Fruit fly (Drosophila melanogaster) whole organism, embryonic: ENCODE data around the gene CG31365.

ENCODE experiments used
- Awh ChIP-seq: fragments of 200-800 bp; sonication (Bioruptor generic); IDR thresholded peaks from 2 replicates; pipeline ENCODE4, ENCODE4 v1.3.6; 2022; ENCODE audit warnings: missing biosample characterization, missing genetic modification characterization
- CG10321 ChIP-seq: fragments of 200-800 bp; sonication (Bioruptor generic); IDR thresholded peaks from 2 replicates; pipeline ENCODE4 v1.3.6; 2022; ENCODE audit warnings: missing biosample characterization, missing genetic modification characterization
- CG11085 ChIP-seq: fragments of 200-800 bp; sonication (Bioruptor generic); IDR thresholded peaks from 2 replicates; pipeline ENCODE4 v1.3.6; 2022; ENCODE audit warnings: missing biosample characterization, missing genetic modification characterization
- CG12769 ChIP-seq: fragments of 200-800 bp; sonication (Bioruptor generic); optimal IDR thresholded peaks from 2 replicates; lab custom pipeline; 2019; ENCODE audit warnings: missing biosample characterization, mild to moderate bottlenecking, missing genetic modification characterization, moderate library complexity
- CG17912 ChIP-seq: fragments of 200-800 bp; sonication (Bioruptor generic); optimal IDR thresholded peaks from 2 replicates; lab custom pipeline; 2018; ENCODE audit warnings: missing biosample characterization, mild to moderate bottlenecking, missing genetic modification characterization
- CG2712 ChIP-seq: fragments of 200-800 bp; optimal IDR thresholded peaks from 3 replicates; lab custom pipeline; 2019; ENCODE audit warnings: missing biosample characterization, mild to moderate bottlenecking, missing genetic modification characterization, moderate library complexity
- CG30403 ChIP-seq: fragments of 200-800 bp; sonication (Bioruptor generic); optimal IDR thresholded peaks from 3 replicates; lab custom pipeline; 2016; ENCODE audit warnings: missing biosample characterization, missing genetic modification characterization
- CG3065 ChIP-seq: fragments of 200-800 bp; sonication (Bioruptor generic); optimal IDR thresholded peaks from 2 replicates; lab custom pipeline; 2016; ENCODE audit warnings: missing biosample characterization, missing genetic modification characterization
- CG3726 ChIP-seq: fragments of 200-800 bp; sonication (Bioruptor generic); IDR thresholded peaks from 3 replicates; pipeline ENCODE4, ENCODE4 v1.3.6; 2022; ENCODE audit warnings: missing biosample characterization, missing genetic modification characterization
- CG6175 ChIP-seq: fragments of 200-800 bp; sonication (Bioruptor generic); IDR thresholded peaks from 3 replicates; pipeline ENCODE4 v1.3.6; 2022; ENCODE audit warnings: missing biosample characterization, missing genetic modification characterization
- CG6683 ChIP-seq: fragments of 200-800 bp; sonication (Bioruptor generic); optimal IDR thresholded peaks from 2 replicates; lab custom pipeline; 2017; ENCODE audit warnings: missing biosample characterization, mild to moderate bottlenecking, missing genetic modification characterization, missing genetic modification reagents
- CG6689 ChIP-seq: fragments of 200-800 bp; sonication (Bioruptor generic); IDR thresholded peaks from 2 replicates; pipeline ENCODE4 v1.3.6; 2022; ENCODE audit warnings: missing biosample characterization, missing genetic modification characterization
- CG8089 ChIP-seq: fragments of 200-800 bp; sonication (Bioruptor generic); optimal IDR thresholded peaks from 3 replicates; lab custom pipeline; 2016; ENCODE audit warnings: missing biosample characterization, missing genetic modification characterization
- CG9876 ChIP-seq: fragments of 200-800 bp; sonication (Bioruptor generic); optimal IDR thresholded peaks from 2 replicates; lab custom pipeline; 2016; ENCODE audit warnings: missing biosample characterization, missing genetic modification characterization
- Deaf1 ChIP-seq: fragments of 200-800 bp; optimal IDR thresholded peaks from 3 replicates; lab custom pipeline; 2019; ENCODE audit warnings: missing biosample characterization, mild to moderate bottlenecking, missing genetic modification characterization, moderate library complexity
- Hand ChIP-seq: fragments of 200-800 bp; sonication (Bioruptor generic); optimal IDR thresholded peaks from 2 replicates; lab custom pipeline; 2017; ENCODE audit warnings: mild to moderate bottlenecking, missing biosample characterization, missing genetic modification reagents, missing genetic modification characterization
- HmgZ ChIP-seq: fragments of 200-800 bp; sonication (Bioruptor generic); optimal IDR thresholded peaks from 2 replicates; lab custom pipeline; 2018; ENCODE audit warnings: missing biosample characterization, mild to moderate bottlenecking, missing genetic modification characterization
- Hmr ChIP-seq: fragments of 200-800 bp; sonication (Bioruptor generic); optimal IDR thresholded peaks from 3 replicates; lab custom pipeline; 2017; ENCODE audit warnings: mild to moderate bottlenecking, missing biosample characterization, missing genetic modification reagents, missing genetic modification characterization
- MESR4 ChIP-seq: fragments of 200-800 bp; sonication (Bioruptor generic); optimal IDR thresholded peaks from 2 replicates; lab custom pipeline; 2018; ENCODE audit warnings: missing biosample characterization, mild to moderate bottlenecking, missing genetic modification characterization, moderate library complexity
- Med ChIP-seq: fragments of 200-800 bp; sonication (Bioruptor generic); peaks from one replicate; lab custom pipeline; 2016; ENCODE audit warnings: missing biosample characterization, missing genetic modification characterization, mild to moderate bottlenecking, inconsistent platforms, moderate library complexity
- NFAT ChIP-seq: fragments of 200-800 bp; sonication (Bioruptor generic); IDR thresholded peaks from 2 replicates; pipeline ENCODE4 v1.3.6; 2022; ENCODE audit warnings: missing biosample characterization, missing genetic modification characterization
- Nf-YB ChIP-seq: fragments of 200-800 bp; sonication (Bioruptor generic); optimal IDR thresholded peaks from 3 replicates; lab custom pipeline; 2019; ENCODE audit warnings: missing biosample characterization, mild to moderate bottlenecking, missing genetic modification characterization, moderate library complexity
- Nf-YC ChIP-seq: fragments of 200-800 bp; optimal IDR thresholded peaks from 3 replicates; lab custom pipeline; 2019; ENCODE audit warnings: missing biosample characterization, mild to moderate bottlenecking, missing genetic modification characterization, moderate library complexity
- Ravus ChIP-seq: fragments of 200-800 bp; sonication (Bioruptor generic); IDR thresholded peaks from 2 replicates; pipeline ENCODE4 v1.3.6; 2022; ENCODE audit warnings: missing biosample characterization, missing genetic modification characterization
- Vsx1 ChIP-seq: fragments of 200-800 bp; sonication (Bioruptor generic); optimal IDR thresholded peaks from 2 replicates; lab custom pipeline; 2017; ENCODE audit warnings: missing biosample characterization, mild to moderate bottlenecking, missing genetic modification characterization, missing genetic modification reagents
- ab ChIP-seq: fragments of 200-800 bp; sonication (Bioruptor generic); optimal IDR thresholded peaks from 2 replicates; lab custom pipeline; 2016; ENCODE audit warnings: missing biosample characterization, missing genetic modification characterization
- abd-A ChIP-seq: fragments of 200-800 bp; sonication (Bioruptor generic); optimal IDR thresholded peaks from 3 replicates; lab custom pipeline; 2019; ENCODE audit warnings: missing biosample characterization, mild to moderate bottlenecking, missing genetic modification characterization, moderate library complexity
- ac ChIP-seq: fragments of 200-800 bp; sonication (Bioruptor generic); optimal IDR thresholded peaks from 3 replicates; lab custom pipeline; 2017; ENCODE audit warnings: missing biosample characterization, mild to moderate bottlenecking, missing genetic modification characterization
- br ChIP-seq: fragments of >200 bp; optimal IDR thresholded peaks from 2 replicates; lab custom pipeline; 2017
- cg ChIP-seq: fragments of 200-800 bp; sonication (Bioruptor generic); optimal IDR thresholded peaks from 3 replicates; lab custom pipeline; 2019; ENCODE audit warnings: missing biosample characterization, mild to moderate bottlenecking, missing genetic modification characterization, moderate library complexity
- chinmo ChIP-seq: fragments of 200-800 bp; sonication (Bioruptor generic); IDR thresholded peaks from 4 replicates; pipeline ENCODE4 v1.3.6; 2022; ENCODE audit warnings: missing biosample characterization, missing genetic modification characterization; ENCODE audit not compliant: partially characterized antibody
- gem ChIP-seq: fragments of 200-800 bp; sonication (Bioruptor generic); optimal IDR thresholded peaks from 2 replicates; lab custom pipeline; 2019; ENCODE audit warnings: missing biosample characterization, mild to moderate bottlenecking, missing genetic modification characterization, moderate library complexity
- kni ChIP-seq: fragments of 200-800 bp; sonication (Bioruptor generic); optimal IDR thresholded peaks from 3 replicates; lab custom pipeline; 2017; ENCODE audit warnings: mild to moderate bottlenecking, missing biosample characterization, missing genetic modification reagents, missing genetic modification characterization
- lbe ChIP-seq: fragments of 200-800 bp; sonication (Bioruptor generic); optimal IDR thresholded peaks from 2 replicates; lab custom pipeline; 2016; ENCODE audit warnings: missing biosample characterization, mild to moderate bottlenecking, missing genetic modification characterization
- nerfin-1 ChIP-seq: fragments of 200-800 bp; sonication (Bioruptor generic); optimal IDR thresholded peaks from 3 replicates; lab custom pipeline; 2019; ENCODE audit warnings: missing biosample characterization, mild to moderate bottlenecking, missing genetic modification characterization, moderate library complexity
- nerfin-2 ChIP-seq: fragments of 200-800 bp; sonication (Bioruptor generic); IDR thresholded peaks from 2 replicates; pipeline ENCODE4 v1.3.6; 2022; ENCODE audit warnings: missing biosample characterization, missing genetic modification characterization; ENCODE audit not compliant: partially characterized antibody
- nmo ChIP-seq: fragments of 200-800 bp; sonication (Bioruptor generic); optimal IDR thresholded peaks from 2 replicates; lab custom pipeline; 2018; ENCODE audit warnings: missing biosample characterization, mild to moderate bottlenecking, missing genetic modification characterization, moderate library complexity
- peb ChIP-seq: fragments of 200-800 bp; sonication (Bioruptor generic); IDR thresholded peaks from 2 replicates; pipeline ENCODE4 v1.3.6; 2022; ENCODE audit warnings: missing biosample characterization, missing genetic modification characterization
- pros ChIP-seq: fragments of 200-800 bp; sonication (Bioruptor generic); optimal IDR thresholded peaks from 3 replicates; lab custom pipeline; 2019; ENCODE audit warnings: missing biosample characterization, mild to moderate bottlenecking, missing genetic modification characterization, moderate library complexity
- ro ChIP-seq: fragments of 200-800 bp; sonication (Bioruptor generic); IDR thresholded peaks from 2 replicates; pipeline ENCODE4 v1.3.6; 2022; ENCODE audit warnings: missing biosample characterization, missing genetic modification characterization
- sd ChIP-seq: fragments of 200-800 bp; sonication (Bioruptor generic); optimal IDR thresholded peaks from 3 replicates; lab custom pipeline; 2018; ENCODE audit warnings: missing biosample characterization, mild to moderate bottlenecking, missing genetic modification characterization, moderate library complexity
- ttk ChIP-seq: fragments of 200-800 bp; sonication (Bioruptor generic); IDR thresholded peaks from 2 replicates; pipeline ENCODE4 v2.1.2; 2022; ENCODE audit warnings: missing biosample characterization, missing genetic modification characterization
- twi ChIP-seq: fragments of 200-800 bp; optimal IDR thresholded peaks from 2 replicates; lab custom pipeline; 2019; ENCODE audit warnings: missing biosample characterization, mild to moderate bottlenecking, missing genetic modification characterization, moderate library complexity
- vnd ChIP-seq: fragments of 200-800 bp; sonication (Bioruptor generic); IDR thresholded peaks from 3 replicates; pipeline ENCODE4 v1.3.6; 2022; ENCODE audit warnings: missing biosample characterization, missing genetic modification characterization; ENCODE audit not compliant: partially characterized antibody
- vvl ChIP-seq: fragments of 200-800 bp; sonication (Bioruptor generic); IDR thresholded peaks from 2 replicates; pipeline ENCODE4 v1.3.6; 2022; ENCODE audit warnings: missing biosample characterization, missing genetic modification characterization
- z ChIP-seq: fragments of 200-800 bp; sonication (Bioruptor generic); IDR thresholded peaks from 3 replicates; pipeline ENCODE4 v1.3.6; 2022; ENCODE audit warnings: missing biosample characterization, missing genetic modification characterization

The CG31365 gene

DNA sequence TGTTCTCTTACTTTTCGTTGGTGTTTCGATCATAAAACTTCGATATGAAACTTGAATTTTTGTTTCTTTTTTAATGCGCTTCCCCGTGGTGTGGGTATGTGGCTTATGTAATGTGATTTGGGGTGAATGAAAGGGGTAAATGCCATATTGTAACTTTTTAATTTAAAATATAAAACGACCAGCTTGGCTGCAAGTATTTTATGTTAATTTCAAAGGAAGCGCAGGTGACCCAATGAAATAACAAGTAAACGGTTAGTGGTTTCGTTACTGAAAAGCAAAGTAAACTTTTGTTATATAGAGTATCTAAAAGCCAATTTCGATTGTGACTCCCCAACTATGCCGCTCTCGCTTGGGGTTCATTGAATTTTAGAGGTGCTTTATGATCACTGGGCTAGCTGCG is 18.4 kb upstream of the CG31365 start (continued):
- no peak for TF ChIP-seq Awh (GFP tag; lab: Robert Waterston, UW)
- peak; percentile 64 for TF ChIP-seq Med
- no peak for TF ChIP-seq br (lab: Kevin White, UChicago)
- TF ChIP-seq vnd (GFP tag; lab: Robert Waterston, UW) = no peak
- no peak for TF ChIP-seq CG11085
- TF ChIP-seq nmo (GFP tag; lab: Kevin White, UChicago) = no peak
- TF ChIP-seq Hmr (GFP tag; lab: Kevin White, UChicago) = no peak
- no peak for TF ChIP-seq MESR4 (GFP tag; lab: Kevin White, UChicago)
- TF ChIP-seq nerfin-1 (tag; lab: Kevin White, UChicago) = no peak
- no peak for TF ChIP-seq CG8089 (GFP tag; lab: Kevin White, UChicago)
- TF ChIP-seq HmgZ (tag; lab: Kevin White, UChicago) = no peak
- peak; percentile 2 for TF ChIP-seq sd (tag; lab: Kevin White, UChicago)
- no peak for TF ChIP-seq Vsx1 (GFP tag; lab: Kevin White, UChicago)

DNA sequence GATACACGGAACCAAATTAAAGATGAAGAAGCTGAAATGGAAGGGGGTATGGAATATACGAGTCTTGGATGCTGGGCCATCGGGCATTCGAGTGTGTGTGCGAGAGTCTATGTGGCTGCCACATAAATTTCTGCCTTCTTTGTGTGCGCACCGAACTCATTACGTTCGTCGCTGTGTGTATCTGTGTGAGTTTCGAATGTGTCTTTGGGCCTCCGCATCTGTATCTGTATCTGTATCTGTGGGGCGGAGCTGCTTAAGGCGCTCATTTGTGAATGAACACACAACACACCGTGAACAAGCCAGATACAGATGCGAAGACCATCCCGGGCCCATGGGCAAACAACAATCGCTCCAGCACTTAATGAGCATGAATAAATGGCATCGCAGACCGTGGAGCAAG is 17.2 kb upstream of the CG31365 start:
- peak; percentile 73 for TF ChIP-seq pros
- peak; percentile 74 for TF ChIP-seq abd-A (tag; lab: Kevin White, UChicago)
- peak; percentile 96 for TF ChIP-seq cg (GFP tag; lab: Kevin White, UChicago)
- 0 out of 2 replicates have a peak, but pooled peaks have one; percentile 17 for TF ChIP-seq vvl (GFP tag; lab: Robert Waterston, UW)
- 0 out of 2 replicates have a peak, but pooled peaks have one; percentile 4 for TF ChIP-seq nerfin-2 (GFP tag; lab: Robert Waterston, UW)
- TF ChIP-seq sd (tag; lab: Kevin White, UChicago) = peak; percentile 2
- TF ChIP-seq gem (tag; lab: Kevin White, UChicago) = no peak
- TF ChIP-seq kni (GFP tag; lab: Kevin White, UChicago) = peak; percentile 78
- TF ChIP-seq CG9876 (GFP tag; lab: Kevin White, UChicago) = no peak
- TF ChIP-seq ab (GFP tag; lab: Kevin White, UChicago) = no peak
- peak; percentile 89 for TF ChIP-seq Nf-YB
- peak; percentile 93 for TF ChIP-seq CG2712
- TF ChIP-seq ro (GFP tag; lab: Robert Waterston, UW) = no peak
- TF ChIP-seq ac (GFP tag; lab: Kevin White, UChicago) = no peak
- TF ChIP-seq Awh (GFP tag; lab: Robert Waterston, UW) = 0 out of 2 replicates have a peak, but pooled peaks have one; percentile 28
- peak; percentile 41 for TF ChIP-seq twi (tag; lab: Kevin White, UChicago)
- TF ChIP-seq CG12769 = peak; percentile 53
- TF ChIP-seq CG6689 (GFP tag; lab: Robert Waterston, UW) = no peak
- peak; percentile 14; the same call in 1 of the 2 replicates for TF ChIP-seq CG10321 (GFP tag; lab: Robert Waterston, UW)
- no peak for TF ChIP-seq CG3065 (GFP tag; lab: Kevin White, UChicago)
- no peak for TF ChIP-seq Ravus
- TF ChIP-seq CG6683 (GFP tag; lab: Kevin White, UChicago) = no peak
- no peak for TF ChIP-seq CG30403
- no peak for TF ChIP-seq peb
- no peak for TF ChIP-seq Hand (GFP tag; lab: Kevin White, UChicago)
- TF ChIP-seq ttk = 0 out of 2 replicates have a peak, but pooled peaks have one; percentile 11
- TF ChIP-seq CG3726 (GFP tag; lab: Robert Waterston, UW) = 0 out of 3 replicates have a peak, but pooled peaks have one; percentile 29
- no peak for TF ChIP-seq CG17912 (GFP tag; lab: Kevin White, UChicago)
- no peak for TF ChIP-seq lbe (GFP tag; lab: Kevin White, UChicago)
- peak; percentile 57 for TF ChIP-seq Deaf1
- TF ChIP-seq CG6175 (GFP tag; lab: Robert Waterston, UW) = peak; percentile 94
- TF ChIP-seq z (GFP tag; lab: Robert Waterston, UW) = peak; percentile 48; the same call in 1 of the 3 replicates
- 0 out of 4 replicates have a peak, but pooled peaks have one; percentile 58 for TF ChIP-seq chinmo
- 0 out of 2 replicates have a peak, but pooled peaks have one; percentile 10 for TF ChIP-seq NFAT (GFP tag; lab: Robert Waterston, UW)
- TF ChIP-seq nmo (GFP tag; lab: Kevin White, UChicago) = no peak
- peak; percentile 84 for TF ChIP-seq Nf-YC (tag; lab: Kevin White, UChicago)
- TF ChIP-seq, all 482 proteins: peak for 21
